Fruit fly (Drosophila melanogaster): ENCODE results near the gene bb8.

DNA sequence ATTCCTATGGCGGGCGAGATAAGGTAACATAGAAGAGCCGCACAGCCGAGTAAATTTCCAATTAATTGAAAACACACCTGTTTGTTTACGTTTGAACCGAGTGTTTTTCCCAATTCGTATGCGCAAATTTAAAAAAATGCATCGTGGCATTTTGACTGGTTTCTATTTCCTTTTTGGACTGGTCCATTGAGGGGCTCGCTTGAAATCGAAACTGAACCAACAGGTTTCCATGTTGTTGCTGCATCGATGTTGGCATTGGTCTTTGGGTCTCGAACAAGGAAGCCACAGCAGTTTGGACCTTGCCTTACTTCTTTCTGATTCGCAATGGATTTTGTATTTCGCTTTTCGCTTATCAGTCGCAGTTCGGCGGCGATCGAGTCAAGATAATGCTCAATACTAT lies 31.5 kb downstream of the bb8 start:
- no peak for TF ChIP-seq CG8478 (optimal IDR thresholded peaks at IDR 0.05)
- TF ChIP-seq CTCF (optimal IDR thresholded peaks at IDR 0.05) = no peak
